Fruit fly (Drosophila melanogaster) whole organism, prepupa: Measurements from ENCODE around the gene Exn.

ENCODE experiments used
- Blimp-1 ChIP-seq: fragments of 200-800 bp; sonication (Bioruptor generic); optimal IDR thresholded peaks from 3 replicates; lab custom pipeline; 2017; ENCODE audit warnings: missing biosample characterization, missing genetic modification characterization, mild to moderate bottlenecking, moderate library complexity, missing genetic modification reagents
- CG10669 ChIP-seq: fragments of 200-800 bp; sonication (Bioruptor generic); optimal IDR thresholded peaks from 3 replicates; lab custom pipeline; 2018; ENCODE audit warnings: missing biosample characterization, mild to moderate bottlenecking, missing genetic modification characterization, moderate library complexity
- CG1621 ChIP-seq: fragments of 200-800 bp; sonication (Bioruptor generic); optimal IDR thresholded peaks from 3 replicates; lab custom pipeline; 2018; ENCODE audit warnings: missing biosample characterization, mild to moderate bottlenecking, missing genetic modification characterization
- CG16779 ChIP-seq: fragments of 200-800 bp; sonication (Bioruptor generic); optimal IDR thresholded peaks from 3 replicates; lab custom pipeline; 2017; ENCODE audit warnings: missing biosample characterization, mild to moderate bottlenecking, missing genetic modification characterization
- CG3032 ChIP-seq: fragments of 200-800 bp; optimal IDR thresholded peaks from 2 replicates; lab custom pipeline; 2019; ENCODE audit warnings: missing biosample characterization, mild to moderate bottlenecking, missing genetic modification characterization, moderate library complexity
- CG31627 ChIP-seq: fragments of 200-800 bp; sonication (Bioruptor generic); optimal IDR thresholded peaks from 3 replicates; lab custom pipeline; 2016; ENCODE audit warnings: missing biosample characterization, missing genetic modification characterization
- CG34406 ChIP-seq: fragments of 200-800 bp; sonication (Bioruptor generic); optimal IDR thresholded peaks from 3 replicates; lab custom pipeline; 2016; ENCODE audit warnings: missing biosample characterization, missing genetic modification characterization
- CG4318 ChIP-seq: fragments of 200-800 bp; sonication (Bioruptor generic); optimal IDR thresholded peaks from 3 replicates; lab custom pipeline; 2017; ENCODE audit warnings: missing biosample characterization, mild to moderate bottlenecking, missing genetic modification characterization
- CG6163 ChIP-seq: fragments of 200-800 bp; sonication (Bioruptor generic); IDR thresholded peaks from 3 replicates; pipeline ENCODE4 v1.3.6; 2022; ENCODE audit warnings: missing biosample characterization, missing genetic modification characterization
- CG6276 ChIP-seq: fragments of 200-800 bp; sonication (Bioruptor generic); optimal IDR thresholded peaks from 2 replicates; lab custom pipeline; 2017; ENCODE audit warnings: missing biosample characterization, mild to moderate bottlenecking, missing genetic modification characterization
- CG6808 ChIP-seq: fragments of 200-800 bp; sonication (Bioruptor generic); optimal IDR thresholded peaks from 3 replicates; lab custom pipeline; 2017; ENCODE audit warnings: missing biosample characterization, missing genetic modification characterization, mild to moderate bottlenecking, moderate library complexity, missing genetic modification reagents
- CG6854 ChIP-seq: fragments of 200-800 bp; sonication (Bioruptor generic); optimal IDR thresholded peaks from 2 replicates; lab custom pipeline; 2017; ENCODE audit warnings: missing biosample characterization, mild to moderate bottlenecking, missing genetic modification characterization
- CG8119 ChIP-seq: fragments of 200-800 bp; sonication (Bioruptor generic); IDR thresholded peaks from 3 replicates; pipeline ENCODE4 v1.3.6; 2022; ENCODE audit warnings: missing biosample characterization, missing genetic modification characterization
- CG8319 ChIP-seq: fragments of 200-800 bp; sonication (Bioruptor generic); optimal IDR thresholded peaks from 3 replicates; lab custom pipeline; 2016; ENCODE audit warnings: missing biosample characterization, missing genetic modification characterization
- CG8632 ChIP-seq: fragments of 200-800 bp; sonication (Bioruptor generic); optimal IDR thresholded peaks from 3 replicates; lab custom pipeline; 2016; ENCODE audit warnings: missing biosample characterization, missing genetic modification characterization
- Eip75B ChIP-seq: fragments of 200-800 bp; sonication (Bioruptor generic); optimal IDR thresholded peaks from 3 replicates; lab custom pipeline; 2016; ENCODE audit warnings: missing biosample characterization, missing genetic modification characterization
- Eip78C ChIP-seq: fragments of 200-800 bp; sonication (Bioruptor generic); peaks from one replicate; lab custom pipeline; 2016; ENCODE audit warnings: missing biosample characterization, missing genetic modification characterization
- Eip93F ChIP-seq: fragments of 200-800 bp; sonication (Bioruptor generic); optimal IDR thresholded peaks from 2 replicates; lab custom pipeline; 2016; ENCODE audit warnings: missing biosample characterization, mild to moderate bottlenecking, missing genetic modification characterization
- Ets21C ChIP-seq: fragments of 200-800 bp; sonication (Bioruptor generic); optimal IDR thresholded peaks from 3 replicates; lab custom pipeline; 2016; ENCODE audit warnings: missing biosample characterization, missing genetic modification characterization
- Ets96B ChIP-seq: fragments of 200-800 bp; optimal IDR thresholded peaks from 2 replicates; lab custom pipeline; 2019; ENCODE audit warnings: missing biosample characterization, mild to moderate bottlenecking, missing genetic modification characterization, moderate library complexity
- Gug ChIP-seq: fragments of 200-800 bp; sonication (Bioruptor generic); IDR thresholded peaks from 2 replicates; pipeline ENCODE4 v1.3.6; 2022; ENCODE audit warnings: missing biosample characterization, missing genetic modification characterization
- Hr38 ChIP-seq: sonication (Bioruptor generic); optimal IDR thresholded peaks from 2 replicates; lab custom pipeline; 2016; ENCODE audit warnings: missing biosample characterization, missing genetic modification characterization
- Hr4 ChIP-seq: fragments of 200-800 bp; sonication (Bioruptor generic); optimal IDR thresholded peaks from 3 replicates; lab custom pipeline; 2016; ENCODE audit warnings: missing biosample characterization, missing genetic modification characterization
- Lpt ChIP-seq: fragments of 200-800 bp; sonication (Bioruptor generic); optimal IDR thresholded peaks from 3 replicates; lab custom pipeline; 2016; ENCODE audit warnings: missing biosample characterization, missing genetic modification characterization
- Met ChIP-seq: fragments of 200-800 bp; sonication (Bioruptor generic); optimal IDR thresholded peaks from 3 replicates; lab custom pipeline; 2016; ENCODE audit warnings: missing biosample characterization, missing genetic modification characterization
- OdsH ChIP-seq: fragments of 200-800 bp; sonication (Bioruptor generic); optimal IDR thresholded peaks from 3 replicates; lab custom pipeline; 2016; ENCODE audit warnings: missing biosample characterization, missing genetic modification characterization
- Smox ChIP-seq: fragments of 200-800 bp; sonication (Bioruptor generic); optimal IDR thresholded peaks from 3 replicates; lab custom pipeline; 2016; ENCODE audit warnings: missing biosample characterization, missing genetic modification characterization
- Sox15 ChIP-seq: fragments of 200-800 bp; sonication (Bioruptor generic); optimal IDR thresholded peaks from 3 replicates; lab custom pipeline; 2016; ENCODE audit warnings: missing biosample characterization, missing genetic modification characterization
- achi ChIP-seq: fragments of 200-800 bp; sonication (Bioruptor generic); optimal IDR thresholded peaks from 3 replicates; lab custom pipeline; 2016; ENCODE audit warnings: missing biosample characterization, missing genetic modification characterization
- acj6 ChIP-seq: fragments of 200-800 bp; sonication (Bioruptor generic); optimal IDR thresholded peaks from 3 replicates; lab custom pipeline; 2016; ENCODE audit warnings: missing biosample characterization, missing genetic modification characterization
- cyc ChIP-seq: fragments of 200-800 bp; sonication (Bioruptor generic); optimal IDR thresholded peaks from 3 replicates; lab custom pipeline; 2016; ENCODE audit warnings: missing biosample characterization, missing genetic modification characterization
- dac ChIP-seq: fragments of 200-800 bp; sonication (Bioruptor generic); optimal IDR thresholded peaks from 2 replicates; lab custom pipeline; 2017; ENCODE audit warnings: missing biosample characterization, mild to moderate bottlenecking, missing genetic modification characterization
- dsx ChIP-seq: fragments of 200-800 bp; optimal IDR thresholded peaks from 3 replicates; lab custom pipeline; 2019; ENCODE audit warnings: missing biosample characterization, mild to moderate bottlenecking, missing genetic modification characterization, moderate library complexity; ENCODE audit not compliant: poor library complexity, severe bottlenecking
- eg ChIP-seq: fragments of 200-800 bp; sonication (Bioruptor generic); IDR thresholded peaks from 3 replicates; pipeline ENCODE4 v1.3.6; 2022; ENCODE audit warnings: missing biosample characterization, missing genetic modification characterization
- esn ChIP-seq: fragments of 200-800 bp; sonication (Bioruptor generic); optimal IDR thresholded peaks from 2 replicates; lab custom pipeline; 2016; ENCODE audit warnings: missing biosample characterization, mild to moderate bottlenecking, missing genetic modification characterization, moderate library complexity
- fd59A ChIP-seq: fragments of 200-800 bp; sonication (Bioruptor generic); optimal IDR thresholded peaks from 2 replicates; lab custom pipeline; 2017; ENCODE audit warnings: missing biosample characterization, mild to moderate bottlenecking, missing genetic modification characterization, missing genetic modification reagents
- fkh ChIP-seq: fragments of 200-800 bp; sonication (Bioruptor generic); optimal IDR thresholded peaks from 3 replicates; lab custom pipeline; 2017; ENCODE audit warnings: missing biosample characterization, mild to moderate bottlenecking, missing genetic modification characterization, moderate library complexity
- net ChIP-seq: fragments of 200-800 bp; sonication (Bioruptor generic); optimal IDR thresholded peaks from 3 replicates; lab custom pipeline; 2016; ENCODE audit warnings: missing biosample characterization, missing genetic modification characterization
- pdm3 ChIP-seq: fragments of 200-800 bp; sonication (Bioruptor generic); optimal IDR thresholded peaks from 3 replicates; lab custom pipeline; 2016; ENCODE audit warnings: missing biosample characterization, missing genetic modification characterization
- salr ChIP-seq, 2 experiments: fragments of 200-800 bp; sonication (Bioruptor generic); optimal IDR thresholded peaks; 3 replicates each; lab custom pipeline; 2016 to 2018; ENCODE audit warnings: missing biosample characterization in 2 of 2, missing genetic modification characterization in 2 of 2, mild to moderate bottlenecking in 1 of 2
- ss ChIP-seq, 2 experiments: fragments of 200-800 bp; sonication (Bioruptor generic); optimal IDR thresholded peaks; 2 replicates in 1 of 2; 3 replicates in 1 of 2; lab custom pipeline; 2017 to 2018; ENCODE audit warnings: mild to moderate bottlenecking in 2 of 2, missing biosample characterization in 2 of 2, missing genetic modification characterization in 2 of 2, moderate library complexity in 1 of 2
- svp ChIP-seq: fragments of 200-800 bp; sonication (Bioruptor generic); peaks from one replicate; lab custom pipeline; 2016; ENCODE audit warnings: missing biosample characterization, missing genetic modification characterization
- topi ChIP-seq: fragments of 200-800 bp; sonication (Bioruptor generic); optimal IDR thresholded peaks from 3 replicates; lab custom pipeline; 2016; ENCODE audit warnings: missing biosample characterization, missing genetic modification characterization
- vri ChIP-seq: fragments of 200-800 bp; sonication (Bioruptor generic); optimal IDR thresholded peaks from 3 replicates; lab custom pipeline; 2016; ENCODE audit warnings: missing biosample characterization, mild to moderate bottlenecking, missing genetic modification characterization

The Exn gene

dm6 chr3L:17002140-17002849, 32.5 kb downstream of the Exn start (continued):
- TF ChIP-seq achi (GFP tag; lab: Kevin White, UChicago) (no peak), Hr4 (GFP tag; lab: Kevin White, UChicago) (no peak), esn (no peak), Blimp-1 (GFP tag; lab: Kevin White, UChicago) (no peak)

dm6 chr3L:17003251-17004171, 33.7 kb downstream of the Exn start:
- peak; percentile 96 for TF ChIP-seq fkh (GFP tag; lab: Kevin White, UChicago)
- TF ChIP-seq CG10669 = no peak
- peak; percentile 69 for TF ChIP-seq svp (GFP tag; lab: Kevin White, UChicago)
- peak; percentile 47 for TF ChIP-seq vri (GFP tag; lab: Kevin White, UChicago)
- TF ChIP-seq topi (GFP tag; lab: Kevin White, UChicago) = no peak

DNA sequence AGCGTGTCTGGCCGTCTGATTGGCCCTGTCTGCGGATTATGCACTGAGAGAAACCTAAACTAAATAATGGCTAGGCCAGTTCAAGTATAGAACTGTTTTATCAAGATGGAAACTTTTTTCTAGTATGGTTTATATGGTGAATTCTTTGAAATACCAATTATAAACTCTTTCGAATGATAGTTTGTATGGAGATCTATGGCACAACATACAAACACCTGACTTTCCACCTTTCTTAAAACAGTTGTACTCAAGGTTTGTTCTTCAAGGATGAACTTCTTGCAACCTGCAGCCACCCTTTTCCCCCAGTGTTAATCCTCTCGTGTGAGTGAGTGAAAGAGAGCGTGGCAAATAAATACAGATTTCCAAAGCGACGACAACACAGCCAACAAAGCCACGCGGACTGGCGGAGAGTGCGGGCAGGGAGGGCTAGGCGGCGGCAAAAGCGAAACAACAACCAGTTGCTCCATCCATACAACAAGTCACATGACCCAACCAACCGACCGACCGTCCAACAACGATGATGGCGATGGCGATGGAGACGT, 34.5 kb downstream of the Exn start:
- TF ChIP-seq fd59A (GFP tag; lab: Kevin White, UChicago) (peak; percentile 92), CG4318 (GFP tag; lab: Kevin White, UChicago) (peak; percentile 83), CG34406 (GFP tag; lab: Kevin White, UChicago) (peak; percentile 88), dsx (GFP tag; lab: Kevin White, UChicago) (peak; percentile 92), CG6808 (peak; percentile 94), OdsH (peak; percentile 92), acj6 (peak; percentile 93), Sox15 (GFP tag; lab: Kevin White, UChicago) (peak; percentile 92), svp (GFP tag; lab: Kevin White, UChicago) (peak; percentile 92), CG6854 (GFP tag; lab: Kevin White, UChicago) (no peak), Eip75B (GFP tag; lab: Kevin White, UChicago) (peak; percentile 95), salr (GFP tag; optimal IDR thresholded peaks at IDR 0.05; lab: Kevin White, UChicago) (peak; percentile 88 to 90), CG8632 (GFP tag; lab: Kevin White, UChicago) (peak; percentile 92), Met (GFP tag; lab: Kevin White, UChicago) (peak; percentile 80), CG8119 (peak; percentile 92), CG6163 (GFP tag; lab: Robert Waterston, UW) (peak; percentile 84), CG8319 (GFP tag; lab: Kevin White, UChicago) (peak; percentile 80), pdm3 (GFP tag; lab: Kevin White, UChicago) (peak; percentile 93), Lpt (GFP tag; lab: Kevin White, UChicago) (peak; percentile 82), net (GFP tag; lab: Kevin White, UChicago) (peak; percentile 90), Gug (GFP tag; lab: Robert Waterston, UW) (peak; percentile 85), CG3032 (tag; lab: Kevin White, UChicago) (peak; percentile 93), ss (GFP tag; optimal IDR thresholded peaks at IDR 0.05; lab: Kevin White, UChicago) (peak; percentile 92), CG31627 (GFP tag; lab: Kevin White, UChicago) (peak; percentile 84), Eip78C (GFP tag; lab: Kevin White, UChicago) (peak; percentile 98), CG1621 (tag; lab: Kevin White, UChicago) (peak; percentile 93), Hr38 (GFP tag; lab: Kevin White, UChicago) (peak; percentile 38), cyc (peak; percentile 87), Smox (peak; percentile 85), Eip93F (GFP tag; lab: Kevin White, UChicago) (no peak), CG16779 (tag; lab: Kevin White, UChicago) (peak; percentile 83), eg (GFP tag; lab: Robert Waterston, UW) (peak; percentile 82), Ets96B (tag; lab: Kevin White, UChicago) (peak; percentile 95), CG6276 (GFP tag; lab: Kevin White, UChicago) (peak; percentile 81), Ets21C (GFP tag; lab: Kevin White, UChicago) (peak; percentile 80), dac (GFP tag; lab: Kevin White, UChicago) (peak; percentile 79)
